Fruit fly (Drosophila melanogaster) whole organism, embryonic: ENCODE results near the gene Eno.

Experiments used
- Bgb ChIP-seq: fragments of 200-800 bp; sonication (Bioruptor generic); IDR thresholded peaks from 2 replicates; pipeline ENCODE4 v1.3.6; 2022; ENCODE audit warnings: missing biosample characterization, missing genetic modification characterization; ENCODE audit not compliant: partially characterized antibody
- CG10959 ChIP-seq: fragments of 200-800 bp; sonication (Bioruptor generic); IDR thresholded peaks from 2 replicates; pipeline ENCODE4 v1.3.6; 2022; ENCODE audit warnings: missing biosample characterization, missing genetic modification characterization
- CG10979 ChIP-seq: fragments of 200-800 bp; sonication (Bioruptor generic); optimal IDR thresholded peaks from 2 replicates; lab custom pipeline; 2018; ENCODE audit warnings: missing biosample characterization, mild to moderate bottlenecking, missing genetic modification characterization, moderate library complexity
- CG12236 ChIP-seq: fragments of 200-800 bp; sonication (Bioruptor generic); optimal IDR thresholded peaks from 2 replicates; lab custom pipeline; 2016; ENCODE audit warnings: missing biosample characterization, missing genetic modification characterization
- CG13424 ChIP-seq: fragments of 200-800 bp; sonication (Bioruptor generic); optimal IDR thresholded peaks from 2 replicates; lab custom pipeline; 2019; ENCODE audit warnings: missing biosample characterization, mild to moderate bottlenecking, missing genetic modification characterization, moderate library complexity
- CG13894 ChIP-seq: fragments of 200-800 bp; sonication (Bioruptor generic); optimal IDR thresholded peaks from 3 replicates; lab custom pipeline; 2018; ENCODE audit warnings: missing biosample characterization, mild to moderate bottlenecking, missing genetic modification characterization, moderate library complexity
- CG17328 ChIP-seq: fragments of 200-800 bp; sonication (Bioruptor generic); IDR thresholded peaks from 2 replicates; pipeline ENCODE4 v1.3.6; 2022; ENCODE audit warnings: missing biosample characterization, missing genetic modification characterization
- CG17568 ChIP-seq: fragments of 200-800 bp; sonication (Bioruptor generic); optimal IDR thresholded peaks from 2 replicates; lab custom pipeline; 2018; ENCODE audit warnings: missing biosample characterization, mild to moderate bottlenecking, missing genetic modification characterization, moderate library complexity
- CG30431 ChIP-seq: fragments of 200-800 bp; sonication (Bioruptor generic); optimal IDR thresholded peaks from 2 replicates; lab custom pipeline; 2017; ENCODE audit warnings: missing biosample characterization, missing genetic modification characterization
- CG32767 ChIP-seq: fragments of 200-800 bp; sonication (Bioruptor generic); IDR thresholded peaks from 2 replicates; pipeline ENCODE4 v1.3.6; 2022; ENCODE audit warnings: missing biosample characterization, missing genetic modification characterization
- CG6689 ChIP-seq: fragments of 200-800 bp; sonication (Bioruptor generic); IDR thresholded peaks from 2 replicates; pipeline ENCODE4 v1.3.6; 2022; ENCODE audit warnings: missing biosample characterization, missing genetic modification characterization
- CG8281 ChIP-seq: fragments of 200-800 bp; sonication (Bioruptor generic); optimal IDR thresholded peaks from 2 replicates; lab custom pipeline; 2018; ENCODE audit warnings: missing biosample characterization, mild to moderate bottlenecking, missing genetic modification characterization, moderate library complexity
- CG8388 ChIP-seq: fragments of 200-800 bp; sonication (Bioruptor generic); optimal IDR thresholded peaks from 2 replicates; lab custom pipeline; 2019; ENCODE audit warnings: missing biosample characterization, mild to moderate bottlenecking, missing genetic modification characterization, moderate library complexity
- CG8478 ChIP-seq: fragments of >200 bp; optimal IDR thresholded peaks from 2 replicates; lab custom pipeline; 2018
- CHES-1-like ChIP-seq: fragments of 200-800 bp; sonication (Bioruptor generic); optimal IDR thresholded peaks from 2 replicates; lab custom pipeline; 2016; ENCODE audit warnings: missing biosample characterization, missing genetic modification characterization
- Camta ChIP-seq: fragments of 200-800 bp; sonication (Bioruptor generic); optimal IDR thresholded peaks from 2 replicates; lab custom pipeline; 2016; ENCODE audit warnings: missing biosample characterization, missing genetic modification characterization
- Dip3 ChIP-seq: fragments of 200-800 bp; sonication (Bioruptor generic); optimal IDR thresholded peaks from 3 replicates; lab custom pipeline; 2016; ENCODE audit warnings: missing biosample characterization, missing genetic modification characterization
- Doc2 ChIP-seq: fragments of 200-800 bp; sonication (Bioruptor generic); IDR thresholded peaks from 2 replicates; pipeline ENCODE4 v1.3.6; 2022; ENCODE audit warnings: missing biosample characterization, missing genetic modification characterization
- E2f2 ChIP-seq: fragments of 200-800 bp; sonication (Bioruptor generic); IDR thresholded peaks from 2 replicates; pipeline ENCODE4 v1.3.6; 2022; ENCODE audit warnings: missing biosample characterization, missing genetic modification characterization
- Gsc ChIP-seq: fragments of 200-800 bp; sonication (Bioruptor generic); IDR thresholded peaks from 2 replicates; pipeline ENCODE4 v1.3.6; 2022; ENCODE audit warnings: missing biosample characterization, missing genetic modification characterization
- HLHmδ ChIP-seq: fragments of 200-800 bp; sonication (Bioruptor generic); optimal IDR thresholded peaks from 2 replicates; lab custom pipeline; 2018; ENCODE audit warnings: missing biosample characterization, mild to moderate bottlenecking, missing genetic modification characterization, moderate library complexity
- Hsf ChIP-seq: fragments of 200-800 bp; sonication (Bioruptor generic); optimal IDR thresholded peaks from 3 replicates; lab custom pipeline; 2016; ENCODE audit warnings: missing biosample characterization, missing genetic modification characterization
- Jarid2 ChIP-seq: fragments of 200-800 bp; sonication (Bioruptor generic); optimal IDR thresholded peaks from 3 replicates; lab custom pipeline; 2017; ENCODE audit warnings: mild to moderate bottlenecking, missing biosample characterization, missing genetic modification reagents, missing genetic modification characterization
- Nf-YA ChIP-seq: fragments of 200-800 bp; sonication (Bioruptor generic); IDR thresholded peaks from 2 replicates; pipeline ENCODE4 v1.3.6; 2022; ENCODE audit warnings: missing biosample characterization, missing genetic modification characterization
- Spps ChIP-seq: fragments of 200-800 bp; sonication (Bioruptor generic); optimal IDR thresholded peaks from 2 replicates; lab custom pipeline; 2018; ENCODE audit warnings: missing biosample characterization, mild to moderate bottlenecking, missing genetic modification characterization
- Trl ChIP-seq, 3 experiments: fragments of >200 bp in 2 of 3; fragments of 200-800 bp in 1 of 3; sonication (Bioruptor generic) in 1 of 3; optimal IDR thresholded peaks; 2 replicates in 1 of 3; 3 replicates in 2 of 3; lab custom pipeline; 2016 to 2017; ENCODE audit warnings: missing biosample characterization in 1 of 3, missing genetic modification characterization in 1 of 3
- Usf ChIP-seq: fragments of 200-800 bp; sonication (Bioruptor generic); optimal IDR thresholded peaks from 2 replicates; lab custom pipeline; 2017; ENCODE audit warnings: missing genotype, missing biosample characterization, missing genetic modification characterization
- ab ChIP-seq: fragments of 200-800 bp; sonication (Bioruptor generic); optimal IDR thresholded peaks from 2 replicates; lab custom pipeline; 2016; ENCODE audit warnings: missing biosample characterization, missing genetic modification characterization
- ac ChIP-seq: fragments of 200-800 bp; sonication (Bioruptor generic); optimal IDR thresholded peaks from 3 replicates; lab custom pipeline; 2017; ENCODE audit warnings: missing biosample characterization, mild to moderate bottlenecking, missing genetic modification characterization
- bcd ChIP-seq: fragments of 200-800 bp; sonication (Bioruptor generic); optimal IDR thresholded peaks from 2 replicates; lab custom pipeline; 2017; ENCODE audit warnings: missing biosample characterization, mild to moderate bottlenecking, missing genetic modification characterization
- cad ChIP-seq: fragments of >200 bp; optimal IDR thresholded peaks from 2 replicates; lab custom pipeline; 2017; ENCODE audit warnings: missing biosample characterization, missing genetic modification characterization
- cas ChIP-seq: fragments of 200-800 bp; sonication (Bioruptor generic); IDR thresholded peaks from 2 replicates; pipeline ENCODE4 v1.3.6; 2022; ENCODE audit warnings: missing biosample characterization, missing genetic modification characterization
- caup ChIP-seq: fragments of 200-800 bp; sonication (Bioruptor generic); optimal IDR thresholded peaks from 3 replicates; lab custom pipeline; 2017; ENCODE audit warnings: missing biosample characterization, mild to moderate bottlenecking, missing genetic modification characterization, moderate library complexity; ENCODE audit not compliant: severe bottlenecking
- ci ChIP-seq: fragments of 200-800 bp; sonication (Bioruptor generic); IDR thresholded peaks from 3 replicates; pipeline ENCODE4 v1.3.6; 2022; ENCODE audit warnings: missing biosample characterization, missing genetic modification characterization
- dysf ChIP-seq: fragments of 200-800 bp; sonication (Bioruptor generic); IDR thresholded peaks from 3 replicates; pipeline ENCODE4 v1.3.6; 2022; ENCODE audit warnings: missing biosample characterization, missing genetic modification characterization
- gcm2 ChIP-seq: fragments of 200-800 bp; sonication (Bioruptor generic); optimal IDR thresholded peaks from 2 replicates; lab custom pipeline; 2016; ENCODE audit warnings: missing biosample characterization, missing genetic modification characterization
- grau ChIP-seq: fragments of 200-800 bp; optimal IDR thresholded peaks from 3 replicates; lab custom pipeline; 2019; ENCODE audit warnings: missing biosample characterization, mild to moderate bottlenecking, missing genetic modification characterization, moderate library complexity
- ham ChIP-seq: fragments of 200-800 bp; sonication (Bioruptor generic); IDR thresholded peaks from 2 replicates; pipeline ENCODE4 v1.3.6; 2022; ENCODE audit warnings: missing biosample characterization, missing genetic modification characterization
- hb ChIP-seq: fragments of 200-800 bp; sonication (Bioruptor generic); IDR thresholded peaks from 3 replicates; pipeline ENCODE4 v1.3.6; 2022; ENCODE audit warnings: missing biosample characterization, missing genetic modification characterization; ENCODE audit not compliant: partially characterized antibody
- hkb ChIP-seq, 2 experiments: fragments of 200-800 bp in 1 of 2; fragments of >200 bp in 1 of 2; sonication (Bioruptor generic) in 1 of 2; IDR thresholded peaks in 1 of 2; optimal IDR thresholded peaks in 1 of 2; 2 replicates each; pipeline versions ENCODE4 v1.3.6 to Lab custom; 2017 to 2022; ENCODE audit warnings: missing biosample characterization in 1 of 2, missing genetic modification characterization in 1 of 2
- insv ChIP-seq, 2 experiments: fragments of 200-800 bp; sonication (Bioruptor generic); optimal IDR thresholded peaks; 3 replicates each; lab custom pipeline; 2016 to 2018; ENCODE audit warnings: missing biosample characterization in 2 of 2, missing genetic modification characterization in 2 of 2
- jing ChIP-seq: fragments of 200-800 bp; sonication (Bioruptor generic); optimal IDR thresholded peaks from 2 replicates; lab custom pipeline; 2018; ENCODE audit warnings: missing biosample characterization, mild to moderate bottlenecking, missing genetic modification characterization
- lilli ChIP-seq: fragments of 200-800 bp; sonication (Bioruptor generic); optimal IDR thresholded peaks from 3 replicates; lab custom pipeline; 2016; ENCODE audit warnings: missing biosample characterization, missing genetic modification characterization
- nom ChIP-seq: fragments of 200-800 bp; sonication (Bioruptor generic); optimal IDR thresholded peaks from 2 replicates; lab custom pipeline; 2017; ENCODE audit warnings: missing biosample characterization, missing genetic modification characterization, mild to moderate bottlenecking, moderate library complexity, missing genetic modification reagents
- rib ChIP-seq: fragments of 200-800 bp; sonication (Bioruptor generic); IDR thresholded peaks from 2 replicates; pipeline ENCODE4 v1.3.6; 2022; ENCODE audit warnings: missing biosample characterization, missing genetic modification characterization
- sim ChIP-seq: fragments of 200-800 bp; sonication (Bioruptor generic); IDR thresholded peaks from 2 replicates; pipeline ENCODE4 v1.3.6; 2022; ENCODE audit warnings: missing biosample characterization, missing genetic modification characterization
- tin ChIP-seq: fragments of 200-800 bp; sonication (Bioruptor generic); optimal IDR thresholded peaks from 3 replicates; lab custom pipeline; 2016; ENCODE audit warnings: missing biosample characterization, missing genetic modification characterization
- twi ChIP-seq: fragments of 200-800 bp; optimal IDR thresholded peaks from 2 replicates; lab custom pipeline; 2019; ENCODE audit warnings: missing biosample characterization, mild to moderate bottlenecking, missing genetic modification characterization, moderate library complexity
- tx ChIP-seq: fragments of 200-800 bp; sonication (Bioruptor generic); optimal IDR thresholded peaks from 2 replicates; lab custom pipeline; 2016; ENCODE audit warnings: missing biosample characterization, missing genetic modification characterization
- vfl ChIP-seq: fragments of 200-800 bp; sonication (Bioruptor generic); optimal IDR thresholded peaks from 2 replicates; lab custom pipeline; 2016; ENCODE audit warnings: missing biosample characterization, missing genetic modification characterization

Eno gene

DNA sequence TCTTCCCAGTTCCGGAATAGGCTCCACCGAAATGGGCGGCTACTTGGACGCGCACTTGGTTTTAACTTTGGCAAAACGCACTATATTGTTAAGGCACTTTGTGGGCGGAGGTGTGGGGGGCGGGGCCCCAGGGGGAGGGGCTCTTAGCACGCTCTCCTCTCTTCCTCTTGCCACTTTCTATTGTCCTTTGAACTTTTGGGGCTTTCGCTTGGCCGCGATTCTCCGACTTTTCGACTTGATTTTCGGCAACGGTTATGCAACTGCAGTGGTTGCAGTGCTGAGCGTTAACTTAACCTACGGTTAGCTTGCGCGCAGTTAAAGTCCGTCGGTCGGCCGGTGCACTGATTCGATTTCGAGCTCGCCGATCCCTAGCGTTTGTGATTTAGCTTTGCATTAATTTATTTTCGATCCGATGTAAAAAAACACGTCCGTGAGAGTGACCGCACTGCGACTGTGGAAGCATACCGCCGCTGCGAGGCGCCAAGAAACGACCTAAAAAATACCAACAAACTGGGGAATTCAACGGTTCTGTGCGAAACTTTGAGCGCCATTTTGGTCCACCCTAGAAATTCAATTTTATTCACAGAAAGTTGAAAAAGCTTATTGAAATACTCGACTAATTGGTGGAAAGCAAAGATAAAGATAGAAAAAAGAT, 5.4 kb downstream of the Eno start, which contains the start of gene Rim2 (continued):
- TF ChIP-seq Bgb (GFP tag; lab: Robert Waterston, UW) (peak; percentile 43; the same call in 1 of the 2 replicates), Dip3 (GFP tag; lab: Kevin White, UChicago) (peak; percentile 23), cas (GFP tag; lab: Robert Waterston, UW) (no peak), CG30431 (GFP tag; lab: Kevin White, UChicago) (no peak), CG6689 (GFP tag; lab: Robert Waterston, UW) (no peak), dysf (no peak), cad (GFP tag; lab: Kevin White, UChicago) (no peak), caup (GFP tag; lab: Kevin White, UChicago) (peak; percentile 4), CG13894 (peak; percentile 81), Gsc (GFP tag; lab: Robert Waterston, UW) (no peak), CG32767 (GFP tag; lab: Robert Waterston, UW) (no peak), Spps (tag; lab: Kevin White, UChicago) (no peak), Nf-YA (GFP tag; lab: Robert Waterston, UW) (no peak), HLHmδ (peak; percentile 8), CG10979 (tag; lab: Kevin White, UChicago) (no peak), rib (GFP tag; lab: Robert Waterston, UW) (no peak), ab (GFP tag; lab: Kevin White, UChicago) (no peak), CG12236 (no peak), Camta (GFP tag; lab: Kevin White, UChicago) (no peak), Trl (optimal IDR thresholded peaks at IDR 0.05; lab: Kevin White, UChicago) (no peak), Trl (GFP tag; optimal IDR thresholded peaks at IDR 0.05; lab: Kevin White, UChicago) (peak; percentile 22), CG13424 (tag; lab: Kevin White, UChicago) (peak; percentile 23), tin (GFP tag; lab: Kevin White, UChicago) (no peak), hkb (optimal IDR thresholded peaks at IDR 0.05; lab: Kevin White, UChicago) (peak; percentile 39), hkb (GFP tag; IDR thresholded peaks at IDR 0.05; lab: Robert Waterston, UW) (no peak), bcd (no peak), CG8478 (lab: Kevin White, UChicago) (no peak), insv (GFP tag; optimal IDR thresholded peaks at IDR 0.05; lab: Kevin White, UChicago) (no peak), vfl (GFP tag; lab: Kevin White, UChicago) (peak; percentile 25), grau (tag; lab: Kevin White, UChicago) (peak; percentile 19), Jarid2 (GFP tag; lab: Kevin White, UChicago) (peak; percentile 3), Hsf (no peak), ci (GFP tag; lab: Robert Waterston, UW) (peak; percentile 57; the same call in 2 of the 3 replicates), ac (GFP tag; lab: Kevin White, UChicago) (no peak), CHES-1-like (GFP tag; lab: Kevin White, UChicago) (peak; percentile 35), E2f2 (GFP tag; lab: Robert Waterston, UW) (peak; percentile 84), CG17328 (GFP tag; lab: Robert Waterston, UW) (0 out of 2 replicates have a peak, but pooled peaks have one; percentile 7), ham (GFP tag; lab: Robert Waterston, UW) (no peak), nom (no peak), sim (GFP tag; lab: Robert Waterston, UW) (no peak), jing (GFP tag; lab: Kevin White, UChicago) (no peak), CG8281 (tag; lab: Kevin White, UChicago) (no peak), tx (GFP tag; lab: Kevin White, UChicago) (no peak), gcm2 (GFP tag; lab: Kevin White, UChicago) (no peak), Doc2 (GFP tag; lab: Robert Waterston, UW) (no peak), CG8388 (GFP tag; lab: Kevin White, UChicago) (no peak), CG17568 (GFP tag; lab: Kevin White, UChicago) (no peak), twi (tag; lab: Kevin White, UChicago) (no peak), Usf (GFP tag; lab: Kevin White, UChicago) (no peak), CG10959 (GFP tag; lab: Robert Waterston, UW) (no peak), hb (GFP tag; lab: Robert Waterston, UW) (no peak), lilli (GFP tag; lab: Kevin White, UChicago) (peak; percentile 12)
